Worm (Caenorhabditis elegans) whole organism, L1 larva: ENCODE measurements around the gene T14G8.4.

Experiments
- C34B4.2 ChIP-seq: sonication (generic microtip); optimal IDR thresholded peaks from 2 replicates; lab custom pipeline; 2017; ENCODE audit warnings: mild to moderate bottlenecking, missing genetic modification characterization, missing compliant biosample characterization
- aly-2 ChIP-seq: fragments of 150-350 bp; optimal IDR thresholded peaks from 2 replicates; lab custom pipeline; 2014; ENCODE audit warnings: missing biosample characterization, missing genetic modification characterization
- egl-27 ChIP-seq, 2 experiments: fragments of 150-350 bp in 1 of 2; sonication (generic microtip); optimal IDR thresholded peaks; 3 replicates each; lab custom pipeline; 2017 to 2018; ENCODE audit warnings: missing biosample characterization in 2 of 2, missing genetic modification characterization in 2 of 2, missing genetic modification reagents in 2 of 2
- lin-39 ChIP-seq: fragments of 150-350 bp; optimal IDR thresholded peaks from 2 replicates; lab custom pipeline; 2014; ENCODE audit warnings: missing biosample characterization, missing genetic modification reagents, missing genetic modification characterization
- lir-3 ChIP-seq: sonication (generic microtip); optimal IDR thresholded peaks from 2 replicates; lab custom pipeline; 2016; ENCODE audit warnings: mild to moderate bottlenecking, missing genetic modification characterization, moderate library complexity, missing compliant biosample characterization; ENCODE audit not compliant: poor library complexity
- nhr-11 ChIP-seq: fragments of 150-350 bp; optimal IDR thresholded peaks from 2 replicates; lab custom pipeline; 2014; ENCODE audit warnings: missing biosample characterization, missing genetic modification characterization
- nhr-19 ChIP-seq: fragments of 200-800 bp; sonication (Bioruptor generic); conservative IDR thresholded peaks from 2 replicates; pipeline ENCODE4 v1.3.6; 2022; ENCODE audit warnings: missing genetic modification characterization, missing compliant biosample characterization
- pag-3 ChIP-seq: sonication (generic microtip); optimal IDR thresholded peaks from 2 replicates; lab custom pipeline; 2017; ENCODE audit warnings: missing genetic modification characterization, mild to moderate bottlenecking, missing compliant biosample characterization, antibody characterized with exemption, borderline replicate concordance; ENCODE audit not compliant: insufficient read depth
- tbx-2 ChIP-seq: sonication (generic microtip); optimal IDR thresholded peaks from 2 replicates; lab custom pipeline; 2016; ENCODE audit warnings: missing genetic modification characterization, missing compliant biosample characterization
- unc-62 ChIP-seq: fragments of 150-350 bp; optimal IDR thresholded peaks from 2 replicates; lab custom pipeline; 2014; ENCODE audit warnings: missing biosample characterization, missing genetic modification reagents, missing genetic modification characterization
- xbp-1 ChIP-seq: sonication (generic microtip); optimal IDR thresholded peaks from 2 replicates; lab custom pipeline; 2016; ENCODE audit warnings: missing genetic modification characterization, missing compliant biosample characterization
- ztf-4 ChIP-seq: fragments of 150-350 bp; optimal IDR thresholded peaks from 2 replicates; lab custom pipeline; 2014; ENCODE audit warnings: missing biosample characterization, missing genetic modification characterization

- TF ChIP-seq nhr-11 (tag; lab: Kevin White, UChicago), result no peak
- no peak for TF ChIP-seq nhr-19
- no peak for TF ChIP-seq lin-39 (tag; lab: Kevin White, UChicago)
- no peak for TF ChIP-seq lir-3 (tag; lab: Kevin White, UChicago)
- TF ChIP-seq aly-2, result no peak
- TF ChIP-seq xbp-1 (tag; lab: Kevin White, UChicago), result no peak
- TF ChIP-seq pag-3 (tag; lab: Kevin White, UChicago), result no peak
- no peak for TF ChIP-seq unc-62 (GFP tag; lab: Kevin White, UChicago)
- TF ChIP-seq tbx-2 (tag; lab: Kevin White, UChicago), result no peak
- TF ChIP-seq egl-27 (tag; optimal IDR thresholded peaks at IDR 0.05; lab: Kevin White, UChicago), result no peak
- no peak for TF ChIP-seq ztf-4 (tag; lab: Kevin White, UChicago)
- no peak for TF ChIP-seq C34B4.2 (tag; lab: Kevin White, UChicago)
These were observed 36.9 kb downstream of the T14G8.4 start for ce11 chrX:12826782-12827181.
